Worm (Caenorhabditis elegans): ENCODE measurements around the gene K12B6.11.

Gene K12B6.11

ce11 chrV:6276205-6276604, 12.5 kb upstream of the K12B6.11 start, which contains the start of gene F31F7.1 (continued):
- no peak for TF ChIP-seq lin-26 (GFP tag; IDR thresholded peaks at IDR 0.05)
- no peak for TF ChIP-seq F57C9.4 (tag; optimal IDR thresholded peaks at IDR 0.05)
- TF ChIP-seq snpc-1.3 (tag; optimal IDR thresholded peaks at IDR 0.05; ENCODE audit: insufficient read depth): no peak
- TF ChIP-seq egl-44 (GFP tag; IDR thresholded peaks at IDR 0.05): 0 out of 2 replicates have a peak, but pooled peaks have one; percentile 40
- TF ChIP-seq K11D2.4 (GFP tag; IDR thresholded peaks at IDR 0.05): no peak
- TF ChIP-seq hsf-1 (GFP tag; IDR thresholded peaks at IDR 0.05): no peak
- no peak for TF ChIP-seq T26A5.8 (tag; optimal IDR thresholded peaks at IDR 0.05)
- TF ChIP-seq ztf-28 (GFP tag; IDR thresholded peaks at IDR 0.05): no peak
- TF ChIP-seq atf-7 (tag; optimal IDR thresholded peaks at IDR 0.05): peak; percentile 46
- no peak for TF ChIP-seq madf-6 (GFP tag; IDR thresholded peaks at IDR 0.05)
- TF ChIP-seq attf-3 (GFP tag; conservative IDR thresholded peaks at IDR 0.05): no peak
- no peak for TF ChIP-seq sdz-38 (tag; optimal IDR thresholded peaks at IDR 0.05)
- TF ChIP-seq athp-1 (tag; optimal IDR thresholded peaks at IDR 0.05): no peak
- no peak for TF ChIP-seq ceh-40 (GFP tag; IDR thresholded peaks at IDR 0.05)
- peak; percentile 5 for TF ChIP-seq tlf-1 (GFP tag; optimal IDR thresholded peaks at IDR 0.05)
- TF ChIP-seq lin-54 (GFP tag; optimal IDR thresholded peaks at IDR 0.05): no peak
- no peak for TF ChIP-seq aptf-3 (GFP tag; IDR thresholded peaks at IDR 0.05)
- no peak for TF ChIP-seq akir-1 (GFP tag; optimal IDR thresholded peaks at IDR 0.05)
- TF ChIP-seq dox-1 (GFP tag; IDR thresholded peaks at IDR 0.05): peak; percentile 56
- peak; percentile 77 for TF ChIP-seq ama-1 (optimal IDR thresholded peaks at IDR 0.05)
- TF ChIP-seq ama-1 (GFP tag; optimal IDR thresholded peaks at IDR 0.05): no peak
- no peak for TF ChIP-seq hlh-26 (GFP tag; conservative IDR thresholded peaks at IDR 0.05)
- no peak for TF ChIP-seq ceh-58 (GFP tag; IDR thresholded peaks at IDR 0.05)
- no peak for TF ChIP-seq hmg-20 (GFP tag; IDR thresholded peaks at IDR 0.05)
- TF ChIP-seq C17E4.6 (GFP tag; IDR thresholded peaks at IDR 0.05): no peak
- no peak for TF ChIP-seq sptf-2 (GFP tag; optimal IDR thresholded peaks at IDR 0.05)
- no peak for TF ChIP-seq ceh-27 (GFP tag; optimal IDR thresholded peaks at IDR 0.05)
- no peak for TF ChIP-seq attf-5 (GFP tag; optimal IDR thresholded peaks at IDR 0.05)
- no peak for TF ChIP-seq nhr-27 (tag; optimal IDR thresholded peaks at IDR 0.05)
- no peak for TF ChIP-seq ceh-100 (GFP tag; IDR thresholded peaks at IDR 0.05)
- TF ChIP-seq egrh-3 (GFP tag; IDR thresholded peaks at IDR 0.05): no peak
- no peak for TF ChIP-seq Y67H2A.10 (GFP tag; conservative IDR thresholded peaks at IDR 0.05)
- TF ChIP-seq ZK185.1 (tag; optimal IDR thresholded peaks at IDR 0.05; ENCODE audit: poor library complexity, severe bottlenecking): peak; percentile 36
- TF ChIP-seq B0336.3 (GFP tag; IDR thresholded peaks at IDR 0.05): no peak
- TF ChIP-seq F33H1.4 (GFP tag; IDR thresholded peaks at IDR 0.05): no peak
- TF ChIP-seq Y53G8AR.9 (GFP tag; conservative IDR thresholded peaks at IDR 0.05): no peak
- no peak for TF ChIP-seq cebp-2 (GFP tag; IDR thresholded peaks at IDR 0.05)
- TF ChIP-seq cebp-1 (GFP tag; IDR thresholded peaks at IDR 0.05): no peak
- peak; percentile 17 for TF ChIP-seq cebp-1 (tag; optimal IDR thresholded peaks at IDR 0.05)
- no peak for TF ChIP-seq mes-4 (tag; optimal IDR thresholded peaks at IDR 0.05)
- no peak for TF ChIP-seq him-1 (tag; optimal IDR thresholded peaks at IDR 0.05)
- no peak for TF ChIP-seq mcd-1 (GFP tag; IDR thresholded peaks at IDR 0.05)
- TF ChIP-seq ceh-79 (tag; optimal IDR thresholded peaks at IDR 0.05): no peak
- no peak for TF ChIP-seq Y95B8A.8 (GFP tag; IDR thresholded peaks at IDR 0.05)
- TF ChIP-seq nhr-80 (tag; optimal IDR thresholded peaks at IDR 0.05): peak; percentile 98
- no peak for TF ChIP-seq F57A8.1 (GFP tag; optimal IDR thresholded peaks at IDR 0.05)
- no peak for TF ChIP-seq B0035.1 (tag; optimal IDR thresholded peaks at IDR 0.05)
- TF ChIP-seq tbp1 (GFP tag; optimal IDR thresholded peaks at IDR 0.05): peak; percentile 49
- peak; percentile 76 for TF ChIP-seq ztf-22 (GFP tag; optimal IDR thresholded peaks at IDR 0.05)
- TF ChIP-seq ceh-91 (GFP tag; IDR thresholded peaks at IDR 0.05): no peak
- TF ChIP-seq F55B11.4 (tag; optimal IDR thresholded peaks at IDR 0.05; ENCODE audit: borderline replicate concordance, insufficient read depth): no peak

Data from whole organism, young adult.